Worm (Caenorhabditis elegans) whole organism, midembryonic: ENCODE measurements around the gene pdl-1.

Experiments
- T22C8.4 ChIP-seq: fragments of 200-800 bp; sonication (Bioruptor generic); IDR thresholded peaks from 2 replicates; pipeline ENCODE4 v1.3.6; 2022; ENCODE audit warnings: missing genetic modification characterization, missing compliant biosample characterization
- cog-1 ChIP-seq: sonication (generic microtip); optimal IDR thresholded peaks from 2 replicates; lab custom pipeline; 2016; ENCODE audit warnings: missing genetic modification characterization, missing compliant biosample characterization
- flt-1 ChIP-seq: fragments of 200-800 bp; sonication (Bioruptor generic); IDR thresholded peaks from 2 replicates; pipeline ENCODE4 v1.3.6; 2022; ENCODE audit warnings: missing genetic modification characterization, missing compliant biosample characterization
- klf-2 ChIP-seq: fragments of 200-800 bp; sonication (Bioruptor generic); conservative IDR thresholded peaks from 2 replicates; pipeline ENCODE4 v1.3.6; 2022; ENCODE audit warnings: missing genetic modification reagents, missing genetic modification characterization, missing compliant biosample characterization
- med-1 ChIP-seq: sonication (generic microtip); optimal IDR thresholded peaks from 2 replicates; lab custom pipeline; 2017; ENCODE audit warnings: missing genetic modification characterization, mild to moderate bottlenecking, missing compliant biosample characterization, antibody characterized with exemption, missing genetic modification reagents; ENCODE audit not compliant: insufficient read depth
- tab-1 ChIP-seq: fragments of 200-800 bp; sonication (Bioruptor generic); IDR thresholded peaks from 2 replicates; pipeline ENCODE4 v1.3.6; 2022; ENCODE audit warnings: missing genetic modification characterization, missing compliant biosample characterization
- ztf-23 ChIP-seq: fragments of 200-800 bp; sonication (Bioruptor generic); IDR thresholded peaks from 2 replicates; pipeline ENCODE4 v1.3.6; 2022; ENCODE audit warnings: missing genetic modification reagents, missing genetic modification characterization, missing compliant biosample characterization
- ztf-29 ChIP-seq: fragments of 200-800 bp; sonication (Bioruptor generic); IDR thresholded peaks from 2 replicates; pipeline ENCODE4 v1.3.6; 2022; ENCODE audit warnings: missing genetic modification reagents, missing genetic modification characterization, missing compliant biosample characterization

- TF ChIP-seq klf-2 (no peak), flt-1 (GFP tag; lab: Robert Waterston, UW) (no peak), cog-1 (tag; lab: Kevin White, UChicago) (no peak), T22C8.4 (GFP tag; lab: Robert Waterston, UW) (no peak), ztf-23 (GFP tag; lab: Robert Waterston, UW) (no peak), med-1 (GFP tag; lab: Kevin White, UChicago) (no peak), tab-1 (GFP tag; lab: Robert Waterston, UW) (no peak), ztf-29 (GFP tag; lab: Robert Waterston, UW) (no peak)
Observed at ce11 chrII:7171305-7171998, 12.1 kb upstream of the pdl-1 start, which contains the start of gene dyf-13.
